Fruit fly (Drosophila melanogaster): ENCODE results near the gene CG3437.

CG3437 gene

DNA sequence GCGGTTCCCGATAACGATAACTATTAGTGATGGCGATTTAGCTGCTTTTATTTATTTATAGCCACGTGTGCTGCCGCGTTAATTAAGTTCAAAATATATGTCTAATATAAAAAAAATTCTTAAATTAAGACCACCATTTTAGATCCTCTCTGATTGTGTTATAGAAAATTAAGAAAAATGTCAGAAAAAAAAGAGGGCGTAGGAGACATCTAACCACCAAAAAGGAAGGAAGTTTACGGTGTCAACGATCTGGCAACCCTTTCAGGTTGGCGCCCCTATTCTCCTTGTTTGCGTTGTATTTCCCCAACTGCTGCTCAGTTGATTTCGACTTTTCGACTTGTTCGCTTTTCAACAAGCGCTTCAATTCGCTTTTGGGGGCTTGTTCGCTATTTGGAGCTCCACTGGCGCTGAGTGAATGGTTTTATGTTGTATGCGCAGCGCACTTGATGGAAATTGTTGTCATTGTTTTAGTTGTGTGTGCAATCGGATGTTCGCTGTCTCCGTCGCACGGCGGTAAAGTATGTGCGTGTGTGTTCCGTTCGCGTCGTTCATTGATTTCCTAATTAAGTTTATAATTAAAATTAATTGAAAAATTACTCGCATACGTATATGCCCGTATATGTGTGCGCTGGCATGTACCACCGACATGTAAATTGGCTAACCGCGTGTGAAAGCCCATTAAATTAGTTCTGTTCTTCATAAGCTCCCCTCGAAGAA lies 3.5 kb upstream of the CG3437 start, which contains the start of the genes CG3434 and CG44838 (continued):
- no peak for TF ChIP-seq sr (GFP tag; IDR thresholded peaks at IDR 0.05)
- TF ChIP-seq az2 (GFP tag; optimal IDR thresholded peaks at IDR 0.05): peak; percentile 78
- no peak for TF ChIP-seq fru (optimal IDR thresholded peaks at IDR 0.05)
- TF ChIP-seq phol (tag; optimal IDR thresholded peaks at IDR 0.05): peak; percentile 96
- peak; percentile 81 for TF ChIP-seq ind (GFP tag; optimal IDR thresholded peaks at IDR 0.05)
- peak; percentile 28 for TF ChIP-seq CG12744 (GFP tag; optimal IDR thresholded peaks at IDR 0.05)
- peak; percentile 56 for TF ChIP-seq HmgD (GFP tag; optimal IDR thresholded peaks at IDR 0.05)
- TF ChIP-seq Rx (GFP tag; IDR thresholded peaks at IDR 0.05): peak; percentile 53; the same call in 1 of the 2 replicates
- TF ChIP-seq gsb (GFP tag; IDR thresholded peaks at IDR 0.05): no peak
- peak; percentile 74 for TF ChIP-seq CG1233 (GFP tag; optimal IDR thresholded peaks at IDR 0.05)
- TF ChIP-seq tgo (GFP tag; IDR thresholded peaks at IDR 0.05): peak; percentile 64
- TF ChIP-seq tll (GFP tag; optimal IDR thresholded peaks at IDR 0.05): peak in 1 of 2 experiments; percentile 60
- TF ChIP-seq MESR4 (GFP tag; optimal IDR thresholded peaks at IDR 0.05): no peak
- TF ChIP-seq cato (GFP tag; optimal IDR thresholded peaks at IDR 0.05; ENCODE audit: borderline replicate concordance): peak; percentile 77
- TF ChIP-seq GATAe (GFP tag; conservative IDR thresholded peaks at IDR 0.05): no peak
- TF ChIP-seq esg (GFP tag; conservative IDR thresholded peaks at IDR 0.05): peak; percentile 65
- TF ChIP-seq Trl (optimal IDR thresholded peaks at IDR 0.05): no peak
- peak; percentile 53 for TF ChIP-seq Trl (GFP tag; optimal IDR thresholded peaks at IDR 0.05)
- 0 out of 2 replicates have a peak, but pooled peaks have one; percentile 65 for TF ChIP-seq cas (GFP tag; IDR thresholded peaks at IDR 0.05)
- TF ChIP-seq bsh (GFP tag; optimal IDR thresholded peaks at IDR 0.05): peak; percentile 9 to 81
- TF ChIP-seq CG6654 (GFP tag; optimal IDR thresholded peaks at IDR 0.05): no peak
- no peak for TF ChIP-seq disco-r (GFP tag; optimal IDR thresholded peaks at IDR 0.05)
- peak; percentile 86 for TF ChIP-seq CG17361 (GFP tag; IDR thresholded peaks at IDR 0.05)
- TF ChIP-seq Dip2 (GFP tag; IDR thresholded peaks at IDR 0.05): no peak
- peak; percentile 74; the same call in 2 of the 3 replicates for TF ChIP-seq H15 (GFP tag; IDR thresholded peaks at IDR 0.05)
- peak; percentile 69 for TF ChIP-seq ewg (GFP tag; optimal IDR thresholded peaks at IDR 0.05)
- TF ChIP-seq Atf-2 (GFP tag; optimal IDR thresholded peaks at IDR 0.05): peak; percentile 19
- peak; percentile 78 for TF ChIP-seq chn (GFP tag; optimal IDR thresholded peaks at IDR 0.05)
- peak; percentile 88 for TF ChIP-seq gem (tag; optimal IDR thresholded peaks at IDR 0.05)
- TF ChIP-seq hkb (optimal IDR thresholded peaks at IDR 0.05): no peak
- TF ChIP-seq hkb (GFP tag; IDR thresholded peaks at IDR 0.05): peak; percentile 80
- TF ChIP-seq B-H1 (GFP tag; IDR thresholded peaks at IDR 0.05): peak; percentile 69
- no peak for TF ChIP-seq CG14860 (GFP tag; IDR thresholded peaks at IDR 0.05; ENCODE audit: partially characterized antibody)
- peak; percentile 70 for TF ChIP-seq CG34376 (GFP tag; optimal IDR thresholded peaks at IDR 0.05)
- peak; percentile 27 for TF ChIP-seq CG3838 (GFP tag; optimal IDR thresholded peaks at IDR 0.05)
- no peak; the same call in 1 of the 2 replicates for TF ChIP-seq CG32767 (GFP tag; IDR thresholded peaks at IDR 0.05)
- TF ChIP-seq ERR (GFP tag; optimal IDR thresholded peaks at IDR 0.05): no peak
- TF ChIP-seq Rfx (GFP tag; IDR thresholded peaks at IDR 0.05): peak; percentile 85
- TF ChIP-seq Mrtf (GFP tag; IDR thresholded peaks at IDR 0.05): peak; percentile 68; the same call in 2 of the 3 replicates
- TF ChIP-seq CG13424 (tag; optimal IDR thresholded peaks at IDR 0.05): peak; percentile 87
- peak; percentile 76; the same call in 1 of the 2 replicates for TF ChIP-seq CG6272 (GFP tag; IDR thresholded peaks at IDR 0.05)
- TF ChIP-seq Bgb (GFP tag; IDR thresholded peaks at IDR 0.05; ENCODE audit: partially characterized antibody): peak; percentile 35; the same call in 1 of the 2 replicates
- peak; percentile 2 for TF ChIP-seq CG12236 (GFP tag; optimal IDR thresholded peaks at IDR 0.05)
- peak; percentile 74 for TF ChIP-seq CG13123 (GFP tag; optimal IDR thresholded peaks at IDR 0.05)
- TF ChIP-seq pita (GFP tag; optimal IDR thresholded peaks at IDR 0.05): no peak
- peak; percentile 67 for TF ChIP-seq CG13287 (GFP tag; IDR thresholded peaks at IDR 0.05; ENCODE audit: partially characterized antibody)
- peak; percentile 79 for TF ChIP-seq CG11504 (tag; optimal IDR thresholded peaks at IDR 0.05)
- TF ChIP-seq CG3847 (GFP tag; IDR thresholded peaks at IDR 0.05): peak; percentile 86
- TF ChIP-seq Mes4 (GFP tag; optimal IDR thresholded peaks at IDR 0.05): peak; percentile 68
- no peak for TF ChIP-seq wek (GFP tag; optimal IDR thresholded peaks at IDR 0.05)
